Worm (Caenorhabditis elegans) whole organism, early embryonic: ENCODE measurements around the gene C06G3.8.

Experiments used
- B0310.2 ChIP-seq: sonication (generic microtip); optimal IDR thresholded peaks from 2 replicates; lab custom pipeline; 2016; ENCODE audit warnings: mild to moderate bottlenecking, missing genetic modification characterization, missing compliant biosample characterization
- ama-1 ChIP-seq: fragments of 150-350 bp; optimal IDR thresholded peaks from 2 replicates; lab custom pipeline; 2014
- ceh-13 ChIP-seq: fragments of 200-800 bp; sonication (Bioruptor generic); optimal IDR thresholded peaks from 2 replicates; lab custom pipeline; 2018; ENCODE audit warnings: mild to moderate bottlenecking, missing genetic modification characterization, missing compliant biosample characterization
- ceh-36 ChIP-seq: sonication (generic microtip); optimal IDR thresholded peaks from 2 replicates; lab custom pipeline; 2016; ENCODE audit warnings: missing genetic modification characterization, inconsistent platforms, missing compliant biosample characterization
- ets-7 ChIP-seq: sonication (generic microtip); optimal IDR thresholded peaks from 2 replicates; lab custom pipeline; 2016; ENCODE audit warnings: missing genotype, missing genetic modification characterization, missing compliant biosample characterization
- flt-1 ChIP-seq: fragments of 200-800 bp; sonication (Bioruptor generic); IDR thresholded peaks from 2 replicates; pipeline ENCODE4 v1.3.6; 2022; ENCODE audit warnings: missing genetic modification characterization, missing compliant biosample characterization
- hmbx-1 ChIP-seq: sonication (generic microtip); optimal IDR thresholded peaks from 2 replicates; lab custom pipeline; 2016; ENCODE audit warnings: mild to moderate bottlenecking, missing genetic modification characterization, missing compliant biosample characterization
- hmg-4 ChIP-seq: fragments of 200-800 bp; sonication (Bioruptor generic); optimal IDR thresholded peaks from 2 replicates; lab custom pipeline; 2018; ENCODE audit warnings: mild to moderate bottlenecking, missing genetic modification characterization, missing compliant biosample characterization
- pes-1 ChIP-seq: fragments of 200-800 bp; sonication (Bioruptor generic); IDR thresholded peaks from 2 replicates; pipeline ENCODE4 v1.3.6; 2022; ENCODE audit warnings: missing genetic modification reagents, missing genetic modification characterization, missing compliant biosample characterization
- scrt-1 ChIP-seq: fragments of 200-800 bp; sonication (Bioruptor generic); IDR thresholded peaks from 2 replicates; pipeline ENCODE4 v1.3.6; 2022; ENCODE audit warnings: missing genetic modification characterization, missing compliant biosample characterization
- tbx-37 ChIP-seq: fragments of 200-800 bp; sonication (Bioruptor generic); conservative IDR thresholded peaks from 2 replicates; pipeline ENCODE4 v1.3.6; 2022; ENCODE audit warnings: missing genetic modification reagents, missing genetic modification characterization, missing compliant biosample characterization

DNA sequence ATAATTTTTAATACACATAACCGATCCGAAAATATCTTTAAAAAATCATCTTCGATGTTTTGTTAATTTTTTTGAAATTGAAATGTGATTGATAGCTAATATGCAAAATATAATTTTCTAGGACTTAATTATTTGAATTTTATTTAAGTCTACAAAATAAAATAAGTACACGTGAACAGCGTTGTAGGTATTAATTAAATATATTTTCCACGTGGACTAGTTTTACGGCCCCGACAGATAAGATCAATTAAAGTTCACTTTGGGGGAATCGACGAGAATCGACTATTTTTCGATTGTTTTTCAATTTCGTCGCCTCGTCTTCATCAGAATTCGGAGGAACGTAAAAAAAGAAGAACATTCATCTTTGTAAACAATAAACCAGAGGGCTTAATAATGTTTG is 33.2 kb downstream of the C06G3.8 start, which contains the start of gene C25A8.5:
- TF ChIP-seq hmg-4 (GFP tag; lab: Kevin White, UChicago): no peak
- no peak for TF ChIP-seq B0310.2 (tag; lab: Kevin White, UChicago)
- TF ChIP-seq ama-1 (lab: Kevin White, UChicago): no peak
- TF ChIP-seq ceh-13: no peak
- TF ChIP-seq flt-1 (GFP tag; lab: Robert Waterston, UW): no peak
- TF ChIP-seq scrt-1: no peak
- no peak for TF ChIP-seq tbx-37 (GFP tag; lab: Robert Waterston, UW)
- TF ChIP-seq pes-1 (GFP tag; lab: Robert Waterston, UW): no peak
- no peak for TF ChIP-seq ets-7 (tag; lab: Kevin White, UChicago)
- no peak for TF ChIP-seq hmbx-1 (tag; lab: Kevin White, UChicago)
- no peak for TF ChIP-seq ceh-36 (tag; lab: Kevin White, UChicago)
